Worm (Caenorhabditis elegans): Measurements from ENCODE around the gene clhm-1.

DNA sequence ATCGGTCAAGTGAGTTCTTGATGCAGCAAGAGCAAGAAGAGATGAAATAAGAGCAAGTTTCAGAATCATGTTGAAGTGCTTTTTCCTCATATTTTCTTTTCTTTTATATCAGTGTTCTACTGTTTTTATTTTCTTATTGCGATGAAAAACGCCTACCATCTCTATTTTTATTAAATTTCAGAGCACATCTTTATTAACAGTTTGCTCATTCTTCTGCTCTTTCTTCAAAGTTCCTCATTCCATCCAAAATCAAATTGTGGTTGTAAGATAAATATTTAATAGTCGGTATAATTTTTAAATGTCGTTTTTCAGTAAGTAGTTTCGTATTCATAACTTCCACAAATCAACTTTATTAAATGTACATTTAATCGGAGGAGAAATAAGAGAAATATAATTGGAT is 1.7 kb upstream of the clhm-1 start, which contains the start of gene C44B7.5:
- no peak for TF ChIP-seq flt-1 (GFP tag; IDR thresholded peaks at IDR 0.05)
- TF ChIP-seq ama-1 (optimal IDR thresholded peaks at IDR 0.05) = no peak
- TF ChIP-seq ceh-36 (tag; optimal IDR thresholded peaks at IDR 0.05) = no peak
- no peak for TF ChIP-seq hmbx-1 (tag; optimal IDR thresholded peaks at IDR 0.05)
- no peak for TF ChIP-seq pes-1 (GFP tag; IDR thresholded peaks at IDR 0.05)
- TF ChIP-seq tra-4 (tag; optimal IDR thresholded peaks at IDR 0.05) = no peak
- TF ChIP-seq ets-7 (tag; optimal IDR thresholded peaks at IDR 0.05) = no peak
- TF ChIP-seq aly-1 (tag; optimal IDR thresholded peaks at IDR 0.05) = no peak
- TF ChIP-seq hmg-4 (GFP tag; optimal IDR thresholded peaks at IDR 0.05) = no peak
- TF ChIP-seq hnd-1 (tag; optimal IDR thresholded peaks at IDR 0.05) = no peak
- TF ChIP-seq scrt-1 (GFP tag; IDR thresholded peaks at IDR 0.05) = no peak
- TF ChIP-seq tbx-37 (GFP tag; conservative IDR thresholded peaks at IDR 0.05) = no peak
